Worm (Caenorhabditis elegans) whole organism, L4 larva: ENCODE measurements around the gene F13D12.3.

Experiments used
- F26F4.8 ChIP-seq: fragments of 200-800 bp; sonication (Bioruptor generic); conservative IDR thresholded peaks from 2 replicates; pipeline ENCODE4 v1.3.6; 2022; ENCODE audit warnings: missing genetic modification characterization, missing compliant biosample characterization
- T26A8.4 ChIP-seq: fragments of 200-800 bp; sonication (Bioruptor generic); IDR thresholded peaks from 2 replicates; pipeline ENCODE4 v1.3.6; 2022; ENCODE audit warnings: missing genetic modification characterization, missing compliant biosample characterization
- Y5F2A.4 ChIP-seq: fragments of 200-800 bp; sonication (Bioruptor generic); optimal IDR thresholded peaks from 2 replicates; lab custom pipeline; 2018; ENCODE audit warnings: mild to moderate bottlenecking, missing genetic modification characterization, missing compliant biosample characterization
- aha-1 ChIP-seq: fragments of 150-350 bp; peaks from one replicate; lab custom pipeline; 2014; ENCODE audit warnings: missing biosample characterization, missing genetic modification characterization
- arid-1 ChIP-seq: fragments of 200-800 bp; sonication (Bioruptor generic); conservative IDR thresholded peaks from 2 replicates; pipeline ENCODE4 v1.3.6; 2022; ENCODE audit warnings: missing genetic modification reagents, missing genetic modification characterization, missing compliant biosample characterization
- ceh-20 ChIP-seq: fragments of 200-800 bp; sonication (Bioruptor generic); IDR thresholded peaks from 2 replicates; pipeline ENCODE4 v1.3.6; 2022; ENCODE audit warnings: missing genetic modification reagents, missing genetic modification characterization, missing compliant biosample characterization
- ceh-32 ChIP-seq: sonication (generic microtip); optimal IDR thresholded peaks from 2 replicates; lab custom pipeline; 2016; ENCODE audit warnings: mild to moderate bottlenecking, missing genetic modification characterization, missing compliant biosample characterization; ENCODE audit not compliant: poor library complexity
- ceh-44 ChIP-seq: fragments of 200-800 bp; sonication (Bioruptor generic); IDR thresholded peaks from 2 replicates; pipeline ENCODE4 v1.3.6; 2022; ENCODE audit warnings: missing genetic modification reagents, missing genetic modification characterization, missing compliant biosample characterization
- ceh-62 ChIP-seq: sonication (generic microtip); optimal IDR thresholded peaks from 2 replicates; lab custom pipeline; 2017; ENCODE audit warnings: missing biosample characterization, missing genetic modification characterization
- cey-2 ChIP-seq: sonication (generic microtip); optimal IDR thresholded peaks from 3 replicates; lab custom pipeline; 2017; ENCODE audit warnings: missing genetic modification characterization, mild to moderate bottlenecking, missing compliant biosample characterization, antibody characterized with exemption, borderline replicate concordance; ENCODE audit not compliant: insufficient read depth
- dmd-6 ChIP-seq: fragments of 200-800 bp; sonication (Bioruptor generic); IDR thresholded peaks from 2 replicates; pipeline ENCODE4 v1.3.6; 2022; ENCODE audit warnings: missing genetic modification reagents, missing genetic modification characterization, missing compliant biosample characterization
- dpl-1 ChIP-seq: fragments of 150-350 bp; optimal IDR thresholded peaks from 2 replicates; lab custom pipeline; 2014; ENCODE audit warnings: missing biosample characterization, missing genetic modification reagents, missing genetic modification characterization
- hlh-11 ChIP-seq: fragments of 200-800 bp; sonication (Bioruptor generic); optimal IDR thresholded peaks from 2 replicates; lab custom pipeline; 2018; ENCODE audit warnings: mild to moderate bottlenecking, missing genetic modification characterization, missing compliant biosample characterization
- hlh-30 ChIP-seq: sonication (generic microtip); optimal IDR thresholded peaks from 2 replicates; lab custom pipeline; 2017; ENCODE audit warnings: antibody characterized with exemption, mild to moderate bottlenecking, missing genetic modification characterization, missing compliant biosample characterization; ENCODE audit not compliant: insufficient read depth
- hmg-1.1 ChIP-seq: fragments of 200-800 bp; sonication (Bioruptor generic); IDR thresholded peaks from 2 replicates; pipeline ENCODE4 v1.3.6; 2022; ENCODE audit warnings: missing genetic modification reagents, missing genetic modification characterization, missing compliant biosample characterization
- lin-13 ChIP-seq: fragments of 150-350 bp; optimal IDR thresholded peaks from 2 replicates; lab custom pipeline; 2014; ENCODE audit warnings: missing biosample characterization, missing genetic modification reagents, missing genetic modification characterization
- lsy-2 ChIP-seq, 2 experiments: fragments of 150-350 bp in 1 of 2; sonication (generic microtip) in 1 of 2; optimal IDR thresholded peaks; 2 replicates each; lab custom pipeline; 2014 to 2017; ENCODE audit warnings: missing biosample characterization in 2 of 2, missing genetic modification characterization in 2 of 2
- madf-5 ChIP-seq, 2 experiments: fragments of 200-800 bp; sonication (Bioruptor generic); IDR thresholded peaks; 2 replicates each; pipeline ENCODE4 v1.3.6; 2022; ENCODE audit warnings: missing compliant biosample characterization in 2 of 2, missing genetic modification characterization in 2 of 2
- mes-2 ChIP-seq: sonication (generic microtip); optimal IDR thresholded peaks from 2 replicates; lab custom pipeline; 2016; ENCODE audit warnings: missing genotype, mild to moderate bottlenecking, missing genetic modification characterization, missing compliant biosample characterization; ENCODE audit not compliant: poor library complexity, severe bottlenecking
- nhr-10 ChIP-seq: fragments of 150-350 bp; optimal IDR thresholded peaks from 2 replicates; lab custom pipeline; 2014; ENCODE audit warnings: missing biosample characterization, missing genetic modification characterization
- nhr-11 ChIP-seq: fragments of 150-350 bp; optimal IDR thresholded peaks from 2 replicates; lab custom pipeline; 2014; ENCODE audit warnings: missing biosample characterization, missing genetic modification characterization
- nhr-42 ChIP-seq: fragments of 200-800 bp; sonication (Bioruptor generic); IDR thresholded peaks from 2 replicates; pipeline ENCODE4 v1.3.6; 2022; ENCODE audit warnings: missing genetic modification characterization, missing compliant biosample characterization
- nhr-6 ChIP-seq: fragments of 150-350 bp; optimal IDR thresholded peaks from 2 replicates; lab custom pipeline; 2014; ENCODE audit warnings: missing biosample characterization, missing genetic modification characterization
- nhr-76 ChIP-seq: fragments of 150-350 bp; optimal IDR thresholded peaks from 2 replicates; lab custom pipeline; 2014; ENCODE audit warnings: missing biosample characterization, missing genetic modification characterization
- nhr-77 ChIP-seq: fragments of 150-350 bp; optimal IDR thresholded peaks from 2 replicates; lab custom pipeline; 2014; ENCODE audit warnings: missing biosample characterization, missing genetic modification characterization
- pha-4 ChIP-seq, 2 experiments: fragments of 150-350 bp in 1 of 2; fragments of 200-800 bp in 1 of 2; sonication (Bioruptor generic) in 1 of 2; IDR thresholded peaks in 1 of 2; optimal IDR thresholded peaks in 1 of 2; 2 replicates each; pipeline versions ENCODE4 v1.3.6 to Lab custom; 2014 to 2022; ENCODE audit warnings: missing genetic modification characterization in 2 of 2, missing genetic modification reagents in 2 of 2, missing biosample characterization in 1 of 2, missing compliant biosample characterization in 1 of 2
- rbr-2 ChIP-seq: sonication (generic microtip); optimal IDR thresholded peaks from 2 replicates; lab custom pipeline; 2016; ENCODE audit warnings: missing genotype, missing genetic modification characterization, missing compliant biosample characterization
- snpc-1.2 ChIP-seq: fragments of 200-800 bp; sonication (Bioruptor generic); IDR thresholded peaks from 2 replicates; pipeline ENCODE4 v1.3.6; 2022; ENCODE audit warnings: missing genetic modification reagents, missing genetic modification characterization, missing compliant biosample characterization
- spr-3 ChIP-seq: fragments of 200-800 bp; sonication (Bioruptor generic); optimal IDR thresholded peaks from 2 replicates; lab custom pipeline; 2018; ENCODE audit warnings: mild to moderate bottlenecking, missing genetic modification characterization, missing compliant biosample characterization
- unc-130 ChIP-seq: sonication (generic microtip); optimal IDR thresholded peaks from 2 replicates; lab custom pipeline; 2016; ENCODE audit warnings: missing genetic modification reagents, missing genetic modification characterization, missing compliant biosample characterization
- unc-39 ChIP-seq: sonication (generic microtip); optimal IDR thresholded peaks from 2 replicates; lab custom pipeline; 2017; ENCODE audit warnings: missing biosample characterization, missing genetic modification characterization
- unc-62 ChIP-seq, 3 experiments: fragments of 150-350 bp in 1 of 3; sonication (generic microtip); optimal IDR thresholded peaks in 2 of 3; peaks in 1 of 3; 1 replicate in 1 of 3; 2 replicates in 2 of 3; lab custom pipeline; 2014 to 2017; ENCODE audit warnings: missing biosample characterization in 3 of 3, missing genetic modification characterization in 3 of 3, missing genetic modification reagents in 3 of 3, missing genotype in 1 of 3
- zfp-2 ChIP-seq: sonication (generic microtip); optimal IDR thresholded peaks from 2 replicates; lab custom pipeline; 2016; ENCODE audit warnings: mild to moderate bottlenecking, missing genetic modification characterization, missing compliant biosample characterization
- zip-11 ChIP-seq: fragments of 200-800 bp; sonication (Bioruptor generic); IDR thresholded peaks from 2 replicates; pipeline ENCODE4 v1.3.6; 2022; ENCODE audit warnings: missing genetic modification characterization, missing compliant biosample characterization

F13D12.3 gene

DNA sequence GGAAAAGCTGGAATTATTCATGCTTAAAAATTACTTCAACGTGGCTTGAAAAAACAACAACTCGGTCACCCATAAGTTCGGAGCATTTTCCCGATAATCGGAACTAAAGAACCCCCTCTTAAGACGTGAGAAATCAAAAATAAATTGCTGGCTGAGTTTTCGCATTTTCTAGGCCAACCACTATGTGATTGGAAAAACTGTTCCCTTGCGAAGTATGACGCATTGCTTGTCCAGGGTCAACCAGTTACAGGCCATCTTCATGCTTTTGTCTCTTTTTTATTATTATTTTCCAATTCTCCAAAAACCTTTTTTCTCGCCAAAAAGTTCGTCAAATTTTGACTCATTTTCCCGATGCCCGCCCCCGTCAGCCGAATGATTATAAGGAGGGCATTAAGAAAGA is at the start of gene F13D12.3:
Gene F13D12.3 (plus strand): TSS at position 301 of the 400 bp plus-strand sequence.
- TF ChIP-seq cey-2 (tag; lab: Kevin White, UChicago) (no peak), dpl-1 (GFP tag; lab: Kevin White, UChicago) (no peak), spr-3 (GFP tag; lab: Kevin White, UChicago) (no peak), T26A8.4 (GFP tag; lab: Robert Waterston, UW) (no peak), aha-1 (tag; lab: Kevin White, UChicago) (peak; percentile 21)
- TF ChIP-seq, all 104 proteins: peak for 1

DNA sequence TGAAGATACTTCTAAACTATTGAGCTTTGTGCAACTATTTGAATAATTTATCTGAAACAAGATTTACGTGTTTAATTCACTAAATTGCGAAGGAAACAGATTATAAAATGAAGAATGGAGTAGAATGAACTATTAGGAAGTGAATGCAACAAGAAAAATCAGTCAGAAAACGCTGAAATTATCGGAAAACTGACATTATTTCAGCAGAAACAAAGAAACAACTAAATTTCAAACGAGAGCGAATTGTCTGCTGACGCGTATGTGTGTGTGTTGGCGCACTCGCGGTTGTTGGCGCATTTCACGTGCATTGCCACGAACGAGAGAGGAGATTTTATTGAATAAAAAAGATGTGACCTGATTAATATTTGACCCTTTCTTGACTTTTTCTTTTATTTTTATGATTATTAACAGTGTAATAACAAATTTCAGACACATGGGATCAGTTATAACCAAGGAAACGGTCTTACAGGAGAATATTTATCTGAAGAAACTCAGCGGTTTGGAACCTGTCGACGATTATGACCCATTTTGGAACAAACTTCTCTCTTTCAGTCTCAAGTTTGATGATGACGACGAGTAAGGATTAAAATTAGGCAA is 44.2 kb upstream of the F13D12.3 start, which contains the start of the genes trr-1 and C47D12.2:
Gene trr-1 (minus strand): TSS at position 51 of the 597 bp plus-strand sequence.
Gene C47D12.2 (plus strand): TSS at position 430 of the 597 bp plus-strand sequence.
- TF ChIP-seq dpl-1 (GFP tag; lab: Kevin White, UChicago) (peak; percentile 87), unc-130 (GFP tag; lab: Kevin White, UChicago) (peak; percentile 14), nhr-76 (tag; lab: Kevin White, UChicago) (no peak), nhr-6 (tag; lab: Kevin White, UChicago) (peak; percentile 81), dmd-6 (GFP tag; lab: Robert Waterston, UW) (peak; percentile 22; the same call in 1 of the 2 replicates), ceh-44 (no peak), aha-1 (tag; lab: Kevin White, UChicago) (peak; percentile 98), hmg-1.1 (peak; percentile 54; the same call in 1 of the 2 replicates), unc-62 (GFP tag; optimal IDR thresholded peaks at IDR 0.05 in 1 of 2; lab: Kevin White, UChicago) (peak in 1 of 2 experiments; percentile 98), unc-62 (tag; optimal IDR thresholded peaks at IDR 0.05; lab: Kevin White, UChicago) (no peak), lsy-2 (tag; optimal IDR thresholded peaks at IDR 0.05; lab: Kevin White, UChicago) (peak in 1 of 2 experiments; percentile 34), mes-2 (peak; percentile 85), pha-4 (GFP tag; IDR thresholded peaks at IDR 0.05; lab: Robert Waterston, UW) (no peak), pha-4 (tag; optimal IDR thresholded peaks at IDR 0.05; lab: Kevin White, UChicago) (peak; percentile 67), hlh-11 (tag; lab: Kevin White, UChicago) (peak; percentile 65), nhr-11 (tag; lab: Kevin White, UChicago) (peak; percentile 29), zip-11 (no peak), unc-39 (no peak)

DNA sequence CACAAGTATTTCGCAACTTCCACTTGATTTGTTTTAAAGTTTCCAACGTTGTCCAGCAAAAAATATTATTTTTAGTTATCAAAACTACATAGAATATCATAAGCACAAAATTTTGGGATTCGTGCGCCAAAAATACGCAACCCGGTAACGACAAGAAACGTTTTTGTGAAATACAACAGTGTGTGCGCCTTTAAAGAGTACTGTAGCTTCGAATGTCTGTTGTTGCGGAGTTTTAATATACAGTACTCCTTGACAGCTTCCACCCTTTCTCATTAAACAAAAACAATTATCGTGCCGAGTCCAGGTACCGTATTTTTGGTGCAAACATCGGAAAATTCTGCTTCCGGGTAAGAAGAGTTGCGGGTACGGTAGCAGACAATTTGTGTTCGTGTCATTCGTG is 40.0 kb upstream of the F13D12.3 start:
- no peak for TF ChIP-seq ceh-32 (tag; lab: Kevin White, UChicago)
- TF ChIP-seq spr-3 (GFP tag; lab: Kevin White, UChicago) = no peak
- TF ChIP-seq madf-5 (GFP tag; IDR thresholded peaks at IDR 0.05; lab: Robert Waterston, UW) = no peak
- TF ChIP-seq mes-2 = no peak
- no peak for TF ChIP-seq rbr-2 (tag; lab: Kevin White, UChicago)
- TF ChIP-seq zfp-2 = no peak
- no peak for TF ChIP-seq arid-1 (GFP tag; lab: Robert Waterston, UW)
- no peak for TF ChIP-seq lsy-2 (tag; optimal IDR thresholded peaks at IDR 0.05; lab: Kevin White, UChicago)
- TF ChIP-seq Y5F2A.4 (GFP tag; lab: Kevin White, UChicago) = no peak
- TF ChIP-seq nhr-77 (tag; lab: Kevin White, UChicago) = no peak
- no peak for TF ChIP-seq nhr-10 (tag; lab: Kevin White, UChicago)
- no peak for TF ChIP-seq nhr-6 (tag; lab: Kevin White, UChicago)
- no peak for TF ChIP-seq lin-13 (GFP tag; lab: Kevin White, UChicago)
- TF ChIP-seq ceh-20 (GFP tag; lab: Robert Waterston, UW) = no peak
- no peak for TF ChIP-seq snpc-1.2 (GFP tag; lab: Robert Waterston, UW)

DNA sequence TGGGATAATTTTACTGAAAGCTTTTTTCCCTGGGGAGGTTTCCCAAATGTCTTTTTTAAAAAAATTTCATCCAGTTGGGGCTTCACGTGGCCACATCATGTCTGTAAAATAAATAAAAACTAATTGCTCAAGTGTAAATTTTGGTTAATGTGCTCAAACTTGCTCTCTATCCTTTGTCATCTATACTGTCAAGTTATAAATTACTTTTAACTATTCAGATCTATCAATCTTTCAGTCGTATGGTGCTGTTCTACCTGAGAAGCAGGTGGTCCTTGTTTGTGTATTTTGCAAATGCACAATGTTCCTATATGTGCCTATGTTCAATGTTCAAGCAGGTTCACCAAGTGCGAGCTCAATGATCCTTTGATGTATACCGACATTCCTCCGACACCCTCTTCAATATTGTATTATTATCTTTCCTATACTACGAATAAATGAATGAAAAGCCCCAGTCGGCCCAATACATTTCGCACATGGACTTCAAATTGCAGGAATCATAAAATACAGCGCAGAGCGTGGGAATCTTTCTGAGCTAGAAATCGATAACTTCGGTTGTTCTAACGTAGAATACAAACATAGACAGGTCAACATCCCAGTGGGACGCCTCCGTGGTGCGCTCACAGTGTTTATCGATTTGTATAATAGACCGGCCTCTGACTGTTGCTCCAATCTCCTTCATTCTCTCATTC is 38.9 kb upstream of the F13D12.3 start, which contains the start of the genes sfxn-1.4 and C47D12.4:
Gene sfxn-1.4 (minus strand): TSS at position 101 of the 689 bp plus-strand sequence.
Gene C47D12.4 (plus strand): TSS at position 639 of the 689 bp plus-strand sequence.
- TF ChIP-seq nhr-42 (no peak), nhr-77 (tag; lab: Kevin White, UChicago) (no peak), ceh-62 (tag; lab: Kevin White, UChicago) (no peak), hlh-30 (tag; lab: Kevin White, UChicago) (no peak), F26F4.8 (GFP tag; lab: Robert Waterston, UW) (no peak), aha-1 (tag; lab: Kevin White, UChicago) (no peak)
